Fruit fly (Drosophila melanogaster) whole organism, prepupa: ENCODE results near the gene osk.

Experiments
- Blimp-1 ChIP-seq: fragments of 200-800 bp; sonication (Bioruptor generic); optimal IDR thresholded peaks from 3 replicates; lab custom pipeline; 2017; ENCODE audit warnings: missing biosample characterization, missing genetic modification characterization, mild to moderate bottlenecking, moderate library complexity, missing genetic modification reagents
- CG10631 ChIP-seq: fragments of 200-800 bp; sonication (Bioruptor generic); optimal IDR thresholded peaks from 2 replicates; lab custom pipeline; 2016; ENCODE audit warnings: missing biosample characterization, missing genetic modification characterization
- CG10669 ChIP-seq: fragments of 200-800 bp; sonication (Bioruptor generic); optimal IDR thresholded peaks from 3 replicates; lab custom pipeline; 2018; ENCODE audit warnings: missing biosample characterization, mild to moderate bottlenecking, missing genetic modification characterization, moderate library complexity
- CG11294 ChIP-seq: fragments of 200-800 bp; sonication (Bioruptor generic); IDR thresholded peaks from 2 replicates; pipeline ENCODE4 v1.3.6; 2022; ENCODE audit warnings: missing biosample characterization, missing genetic modification characterization
- CG11902 ChIP-seq: fragments of 200-800 bp; sonication (Bioruptor generic); optimal IDR thresholded peaks from 3 replicates; lab custom pipeline; 2016; ENCODE audit warnings: missing biosample characterization, missing genetic modification characterization
- CG15336 ChIP-seq: fragments of 200-800 bp; sonication (Bioruptor generic); IDR thresholded peaks from 2 replicates; pipeline ENCODE4 v1.3.6; 2022; ENCODE audit warnings: missing biosample characterization, missing genetic modification characterization
- CG1621 ChIP-seq: fragments of 200-800 bp; sonication (Bioruptor generic); optimal IDR thresholded peaks from 3 replicates; lab custom pipeline; 2018; ENCODE audit warnings: missing biosample characterization, mild to moderate bottlenecking, missing genetic modification characterization
- CG16779 ChIP-seq: fragments of 200-800 bp; sonication (Bioruptor generic); optimal IDR thresholded peaks from 3 replicates; lab custom pipeline; 2017; ENCODE audit warnings: missing biosample characterization, mild to moderate bottlenecking, missing genetic modification characterization
- CG34406 ChIP-seq: fragments of 200-800 bp; sonication (Bioruptor generic); optimal IDR thresholded peaks from 3 replicates; lab custom pipeline; 2016; ENCODE audit warnings: missing biosample characterization, missing genetic modification characterization
- CG6276 ChIP-seq: fragments of 200-800 bp; sonication (Bioruptor generic); optimal IDR thresholded peaks from 2 replicates; lab custom pipeline; 2017; ENCODE audit warnings: missing biosample characterization, mild to moderate bottlenecking, missing genetic modification characterization
- CG6792 ChIP-seq: fragments of 200-800 bp; sonication (Bioruptor generic); optimal IDR thresholded peaks from 3 replicates; lab custom pipeline; 2016; ENCODE audit warnings: missing biosample characterization, missing genetic modification characterization
- CG6808 ChIP-seq: fragments of 200-800 bp; sonication (Bioruptor generic); optimal IDR thresholded peaks from 3 replicates; lab custom pipeline; 2017; ENCODE audit warnings: missing biosample characterization, missing genetic modification characterization, mild to moderate bottlenecking, moderate library complexity, missing genetic modification reagents
- CG6854 ChIP-seq: fragments of 200-800 bp; sonication (Bioruptor generic); optimal IDR thresholded peaks from 2 replicates; lab custom pipeline; 2017; ENCODE audit warnings: missing biosample characterization, mild to moderate bottlenecking, missing genetic modification characterization
- CG7368 ChIP-seq: fragments of 200-800 bp; sonication (Bioruptor generic); optimal IDR thresholded peaks from 3 replicates; lab custom pipeline; 2016; ENCODE audit warnings: missing biosample characterization, missing genetic modification characterization
- CG8119 ChIP-seq: fragments of 200-800 bp; sonication (Bioruptor generic); IDR thresholded peaks from 3 replicates; pipeline ENCODE4 v1.3.6; 2022; ENCODE audit warnings: missing biosample characterization, missing genetic modification characterization
- CG8319 ChIP-seq: fragments of 200-800 bp; sonication (Bioruptor generic); optimal IDR thresholded peaks from 3 replicates; lab custom pipeline; 2016; ENCODE audit warnings: missing biosample characterization, missing genetic modification characterization
- CG8632 ChIP-seq: fragments of 200-800 bp; sonication (Bioruptor generic); optimal IDR thresholded peaks from 3 replicates; lab custom pipeline; 2016; ENCODE audit warnings: missing biosample characterization, missing genetic modification characterization
- CG9139 ChIP-seq: fragments of 200-800 bp; sonication (Bioruptor generic); optimal IDR thresholded peaks from 3 replicates; lab custom pipeline; 2017; ENCODE audit warnings: missing biosample characterization, mild to moderate bottlenecking, missing genetic modification characterization
- Eip78C ChIP-seq: fragments of 200-800 bp; sonication (Bioruptor generic); peaks from one replicate; lab custom pipeline; 2016; ENCODE audit warnings: missing biosample characterization, missing genetic modification characterization
- Eip93F ChIP-seq: fragments of 200-800 bp; sonication (Bioruptor generic); optimal IDR thresholded peaks from 2 replicates; lab custom pipeline; 2016; ENCODE audit warnings: missing biosample characterization, mild to moderate bottlenecking, missing genetic modification characterization
- Ets21C ChIP-seq: fragments of 200-800 bp; sonication (Bioruptor generic); optimal IDR thresholded peaks from 3 replicates; lab custom pipeline; 2016; ENCODE audit warnings: missing biosample characterization, missing genetic modification characterization
- Ets96B ChIP-seq: fragments of 200-800 bp; optimal IDR thresholded peaks from 2 replicates; lab custom pipeline; 2019; ENCODE audit warnings: missing biosample characterization, mild to moderate bottlenecking, missing genetic modification characterization, moderate library complexity
- Gug ChIP-seq: fragments of 200-800 bp; sonication (Bioruptor generic); IDR thresholded peaks from 2 replicates; pipeline ENCODE4 v1.3.6; 2022; ENCODE audit warnings: missing biosample characterization, missing genetic modification characterization
- Hr38 ChIP-seq: sonication (Bioruptor generic); optimal IDR thresholded peaks from 2 replicates; lab custom pipeline; 2016; ENCODE audit warnings: missing biosample characterization, missing genetic modification characterization
- Hr39 ChIP-seq: fragments of 200-800 bp; sonication (Bioruptor generic); optimal IDR thresholded peaks from 2 replicates; lab custom pipeline; 2016; ENCODE audit warnings: missing biosample characterization, missing genetic modification characterization
- Hr4 ChIP-seq: fragments of 200-800 bp; sonication (Bioruptor generic); optimal IDR thresholded peaks from 3 replicates; lab custom pipeline; 2016; ENCODE audit warnings: missing biosample characterization, missing genetic modification characterization
- OdsH ChIP-seq: fragments of 200-800 bp; sonication (Bioruptor generic); optimal IDR thresholded peaks from 3 replicates; lab custom pipeline; 2016; ENCODE audit warnings: missing biosample characterization, missing genetic modification characterization
- Smox ChIP-seq: fragments of 200-800 bp; sonication (Bioruptor generic); optimal IDR thresholded peaks from 3 replicates; lab custom pipeline; 2016; ENCODE audit warnings: missing biosample characterization, missing genetic modification characterization
- Sox102F ChIP-seq: fragments of 200-800 bp; sonication (Bioruptor generic); optimal IDR thresholded peaks from 2 replicates; lab custom pipeline; 2016; ENCODE audit warnings: missing biosample characterization, mild to moderate bottlenecking, missing genetic modification characterization
- Sox14 ChIP-seq: fragments of 200-800 bp; sonication (Bioruptor generic); optimal IDR thresholded peaks from 3 replicates; lab custom pipeline; 2016; ENCODE audit warnings: missing biosample characterization, missing genetic modification characterization
- Sox15 ChIP-seq: fragments of 200-800 bp; sonication (Bioruptor generic); optimal IDR thresholded peaks from 3 replicates; lab custom pipeline; 2016; ENCODE audit warnings: missing biosample characterization, missing genetic modification characterization
- achi ChIP-seq: fragments of 200-800 bp; sonication (Bioruptor generic); optimal IDR thresholded peaks from 3 replicates; lab custom pipeline; 2016; ENCODE audit warnings: missing biosample characterization, missing genetic modification characterization
- acj6 ChIP-seq: fragments of 200-800 bp; sonication (Bioruptor generic); optimal IDR thresholded peaks from 3 replicates; lab custom pipeline; 2016; ENCODE audit warnings: missing biosample characterization, missing genetic modification characterization
- cyc ChIP-seq: fragments of 200-800 bp; sonication (Bioruptor generic); optimal IDR thresholded peaks from 3 replicates; lab custom pipeline; 2016; ENCODE audit warnings: missing biosample characterization, missing genetic modification characterization
- dac ChIP-seq: fragments of 200-800 bp; sonication (Bioruptor generic); optimal IDR thresholded peaks from 2 replicates; lab custom pipeline; 2017; ENCODE audit warnings: missing biosample characterization, mild to moderate bottlenecking, missing genetic modification characterization
- dsx ChIP-seq: fragments of 200-800 bp; optimal IDR thresholded peaks from 3 replicates; lab custom pipeline; 2019; ENCODE audit warnings: missing biosample characterization, mild to moderate bottlenecking, missing genetic modification characterization, moderate library complexity; ENCODE audit not compliant: poor library complexity, severe bottlenecking
- eg ChIP-seq: fragments of 200-800 bp; sonication (Bioruptor generic); IDR thresholded peaks from 3 replicates; pipeline ENCODE4 v1.3.6; 2022; ENCODE audit warnings: missing biosample characterization, missing genetic modification characterization
- esn ChIP-seq: fragments of 200-800 bp; sonication (Bioruptor generic); optimal IDR thresholded peaks from 2 replicates; lab custom pipeline; 2016; ENCODE audit warnings: missing biosample characterization, mild to moderate bottlenecking, missing genetic modification characterization, moderate library complexity
- fd59A ChIP-seq: fragments of 200-800 bp; sonication (Bioruptor generic); optimal IDR thresholded peaks from 2 replicates; lab custom pipeline; 2017; ENCODE audit warnings: missing biosample characterization, mild to moderate bottlenecking, missing genetic modification characterization, missing genetic modification reagents
- fd85E ChIP-seq: fragments of 200-800 bp; sonication (Bioruptor generic); optimal IDR thresholded peaks from 3 replicates; lab custom pipeline; 2016; ENCODE audit warnings: missing biosample characterization, missing genetic modification characterization
- fkh ChIP-seq: fragments of 200-800 bp; sonication (Bioruptor generic); optimal IDR thresholded peaks from 3 replicates; lab custom pipeline; 2017; ENCODE audit warnings: missing biosample characterization, mild to moderate bottlenecking, missing genetic modification characterization, moderate library complexity
- pdm3 ChIP-seq: fragments of 200-800 bp; sonication (Bioruptor generic); optimal IDR thresholded peaks from 3 replicates; lab custom pipeline; 2016; ENCODE audit warnings: missing biosample characterization, missing genetic modification characterization
- salr ChIP-seq, 2 experiments: fragments of 200-800 bp; sonication (Bioruptor generic); optimal IDR thresholded peaks; 3 replicates each; lab custom pipeline; 2016 to 2018; ENCODE audit warnings: missing biosample characterization in 2 of 2, missing genetic modification characterization in 2 of 2, mild to moderate bottlenecking in 1 of 2
- spab ChIP-seq: fragments of 200-800 bp; sonication (Bioruptor generic); optimal IDR thresholded peaks from 2 replicates; lab custom pipeline; 2017; ENCODE audit warnings: missing biosample characterization, mild to moderate bottlenecking, missing genetic modification characterization, missing genetic modification reagents
- ss ChIP-seq, 2 experiments: fragments of 200-800 bp; sonication (Bioruptor generic); optimal IDR thresholded peaks; 2 replicates in 1 of 2; 3 replicates in 1 of 2; lab custom pipeline; 2017 to 2018; ENCODE audit warnings: mild to moderate bottlenecking in 2 of 2, missing biosample characterization in 2 of 2, missing genetic modification characterization in 2 of 2, moderate library complexity in 1 of 2
- svp ChIP-seq: fragments of 200-800 bp; sonication (Bioruptor generic); peaks from one replicate; lab custom pipeline; 2016; ENCODE audit warnings: missing biosample characterization, missing genetic modification characterization
- topi ChIP-seq: fragments of 200-800 bp; sonication (Bioruptor generic); optimal IDR thresholded peaks from 3 replicates; lab custom pipeline; 2016; ENCODE audit warnings: missing biosample characterization, missing genetic modification characterization
- vri ChIP-seq: fragments of 200-800 bp; sonication (Bioruptor generic); optimal IDR thresholded peaks from 3 replicates; lab custom pipeline; 2016; ENCODE audit warnings: missing biosample characterization, mild to moderate bottlenecking, missing genetic modification characterization

Gene osk

DNA sequence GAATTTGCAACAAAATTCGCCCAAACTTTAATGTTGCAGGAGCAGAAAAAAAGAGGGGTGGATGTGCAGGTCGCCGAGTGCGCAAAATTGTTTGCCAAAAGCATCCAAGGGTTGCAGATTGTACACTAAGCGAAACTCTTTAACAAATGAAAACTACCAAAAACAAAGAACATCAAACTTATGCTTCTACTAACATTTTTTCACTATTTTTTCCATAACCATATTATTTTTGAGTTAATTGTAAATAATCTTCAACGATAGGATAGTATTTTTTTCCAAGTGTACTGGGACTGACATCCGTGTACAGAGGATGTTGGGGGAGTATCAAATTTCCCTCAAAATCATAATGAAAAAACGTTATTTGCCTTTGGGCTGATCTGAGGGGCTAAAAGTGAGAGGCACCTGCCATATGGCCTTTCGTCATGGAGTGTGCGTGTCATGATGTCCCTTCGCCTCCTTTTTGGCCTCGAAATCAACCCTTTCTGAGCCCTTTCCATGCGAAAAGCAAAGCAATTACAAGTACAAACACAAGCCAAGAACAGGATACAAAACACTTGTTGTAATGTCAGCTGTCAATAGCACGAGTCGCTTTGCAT lies 48.1 kb upstream of the osk start (continued):
- TF ChIP-seq CG34406 (GFP tag; lab: Kevin White, UChicago) (peak; percentile 66), dac (GFP tag; lab: Kevin White, UChicago) (no peak), CG11294 (GFP tag; lab: Robert Waterston, UW) (0 out of 2 replicates have a peak, but pooled peaks have one; percentile 16), spab (GFP tag; lab: Kevin White, UChicago) (peak; percentile 57), Smox (GFP tag; lab: Kevin White, UChicago) (peak; percentile 76), esn (GFP tag; lab: Kevin White, UChicago) (peak; percentile 82), CG10669 (GFP tag; lab: Kevin White, UChicago) (peak; percentile 65), CG7368 (peak; percentile 42), Eip93F (no peak), CG11902 (GFP tag; lab: Kevin White, UChicago) (peak; percentile 42), CG8119 (peak; percentile 38; the same call in 1 of the 3 replicates), fkh (GFP tag; lab: Kevin White, UChicago) (no peak), cyc (GFP tag; lab: Kevin White, UChicago) (peak; percentile 78), Hr4 (GFP tag; lab: Kevin White, UChicago) (peak; percentile 40), acj6 (peak; percentile 68), vri (peak; percentile 60), CG6792 (GFP tag; lab: Kevin White, UChicago) (peak; percentile 76), pdm3 (peak; percentile 62), CG9139 (GFP tag; lab: Kevin White, UChicago) (peak; percentile 28), fd85E (GFP tag; lab: Kevin White, UChicago) (no peak), CG6808 (peak; percentile 46), Blimp-1 (GFP tag; lab: Kevin White, UChicago) (no peak)

DNA sequence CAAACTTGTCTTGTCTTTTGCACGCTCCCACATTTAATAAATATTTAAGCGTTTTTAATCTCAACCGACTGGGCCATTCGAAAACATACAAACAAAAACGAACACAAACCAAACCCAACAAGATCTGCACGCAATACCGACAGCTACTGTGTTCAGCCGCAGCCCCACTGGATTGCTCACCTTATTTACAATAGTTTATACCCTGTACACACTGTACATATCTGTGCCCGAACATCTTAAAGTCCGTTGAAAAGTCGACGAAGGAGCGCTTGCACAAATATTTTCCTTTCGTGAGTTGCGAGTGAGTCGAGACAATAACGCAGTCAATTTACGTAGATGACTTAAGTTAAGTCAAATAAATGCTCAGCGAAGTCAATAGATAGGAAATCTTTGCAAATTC lies 44.5 kb upstream of the osk start:
- TF ChIP-seq CG8319 (GFP tag; lab: Kevin White, UChicago) (no peak), CG8632 (GFP tag; lab: Kevin White, UChicago) (no peak), Sox14 (GFP tag; lab: Kevin White, UChicago) (no peak), CG6808 (peak; percentile 49), Ets96B (tag; lab: Kevin White, UChicago) (peak; percentile 7), eg (GFP tag; lab: Robert Waterston, UW) (peak; percentile 58; the same call in 2 of the 3 replicates), ss (GFP tag; optimal IDR thresholded peaks at IDR 0.05; lab: Kevin White, UChicago) (peak; percentile 41 to 72), svp (peak; percentile 9), CG10669 (GFP tag; lab: Kevin White, UChicago) (peak; percentile 47), OdsH (GFP tag; lab: Kevin White, UChicago) (no peak), Eip78C (GFP tag; lab: Kevin White, UChicago) (peak; percentile 77), Sox102F (no peak), Hr38 (no peak), Hr39 (GFP tag; lab: Kevin White, UChicago) (no peak), CG16779 (tag; lab: Kevin White, UChicago) (no peak), CG6854 (GFP tag; lab: Kevin White, UChicago) (no peak), Ets21C (GFP tag; lab: Kevin White, UChicago) (no peak), CG11294 (GFP tag; lab: Robert Waterston, UW) (no peak), spab (GFP tag; lab: Kevin White, UChicago) (peak; percentile 30), esn (GFP tag; lab: Kevin White, UChicago) (peak; percentile 19), CG11902 (GFP tag; lab: Kevin White, UChicago) (no peak), CG8119 (no peak), topi (GFP tag; lab: Kevin White, UChicago) (no peak), Blimp-1 (GFP tag; lab: Kevin White, UChicago) (no peak), CG15336 (GFP tag; lab: Robert Waterston, UW) (no peak), salr (GFP tag; optimal IDR thresholded peaks at IDR 0.05; lab: Kevin White, UChicago) (no peak), pdm3 (peak; percentile 9), CG6276 (GFP tag; lab: Kevin White, UChicago) (peak; percentile 12), CG10631 (GFP tag; lab: Kevin White, UChicago) (peak; percentile 23), dac (GFP tag; lab: Kevin White, UChicago) (no peak), fkh (GFP tag; lab: Kevin White, UChicago) (peak; percentile 82), Gug (GFP tag; lab: Robert Waterston, UW) (no peak), dsx (peak; percentile 28), vri (no peak), achi (peak; percentile 9), CG1621 (tag; lab: Kevin White, UChicago) (peak; percentile 39), fd59A (no peak), Sox15 (GFP tag; lab: Kevin White, UChicago) (no peak)
